Worm (Caenorhabditis elegans) whole organism, L4/young adult: Measurements from ENCODE around the gene Y41C4A.22.

ENCODE experiments used
- dao-5 ChIP-seq: sonication (generic microtip); optimal IDR thresholded peaks from 2 replicates; lab custom pipeline; 2016; ENCODE audit warnings: missing genotype, missing genetic modification characterization, moderate library complexity, missing compliant biosample characterization
- him-1 ChIP-seq: sonication (generic microtip); optimal IDR thresholded peaks from 2 replicates; lab custom pipeline; 2016; ENCODE audit warnings: missing genotype, missing genetic modification reagents, missing genetic modification characterization, missing compliant biosample characterization

DNA sequence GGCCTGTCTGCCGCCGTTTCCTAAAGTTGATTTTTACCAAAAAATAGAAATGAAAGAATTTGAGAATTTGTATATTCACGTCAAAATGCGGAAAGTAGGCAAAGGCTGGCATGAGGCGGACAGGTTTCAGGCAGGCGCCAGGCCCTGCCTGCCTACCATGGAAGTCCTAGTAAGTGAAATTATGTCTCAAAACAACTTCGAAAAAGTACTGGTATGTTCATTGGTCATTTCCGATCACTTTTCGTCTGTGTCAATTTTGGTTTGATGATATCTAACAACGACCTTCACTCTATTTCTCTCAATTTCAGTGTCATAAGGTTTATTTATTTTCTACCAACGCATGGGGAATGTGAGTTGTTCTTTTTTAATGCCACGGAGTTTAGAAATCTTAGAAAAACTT lies 44.9 kb upstream of the Y41C4A.22 start, which contains the start of gene faah-6:
- TF ChIP-seq him-1 (tag; lab: Kevin White, UChicago) (no peak), dao-5 (tag; lab: Kevin White, UChicago) (no peak)
